Fruit fly (Drosophila melanogaster): ENCODE results near the gene Top1.

The Top1 gene

dm6 chrX:15298298-15299069 lies 20.8 kb upstream of the Top1 start:
- peak; percentile 83 for TF ChIP-seq dsx (GFP tag; optimal IDR thresholded peaks at IDR 0.05; ENCODE audit: poor library complexity, severe bottlenecking)
- TF ChIP-seq fd59A (GFP tag; optimal IDR thresholded peaks at IDR 0.05), result peak; percentile 83
- peak; percentile 37 for TF ChIP-seq Sox14 (GFP tag; optimal IDR thresholded peaks at IDR 0.05)
- TF ChIP-seq Gug (GFP tag; IDR thresholded peaks at IDR 0.05), result peak; percentile 94
- TF ChIP-seq CG11902 (GFP tag; optimal IDR thresholded peaks at IDR 0.05), result peak; percentile 80
- peak; percentile 28 for TF ChIP-seq CG6854 (GFP tag; optimal IDR thresholded peaks at IDR 0.05)
- peak; percentile 88 for TF ChIP-seq CG6792 (GFP tag; optimal IDR thresholded peaks at IDR 0.05)
- TF ChIP-seq Smox (GFP tag; optimal IDR thresholded peaks at IDR 0.05), result peak; percentile 78
- no peak for TF ChIP-seq Eip93F (GFP tag; optimal IDR thresholded peaks at IDR 0.05)
- peak; percentile 85 for TF ChIP-seq Ets96B (tag; optimal IDR thresholded peaks at IDR 0.05)
- peak; percentile 83 for TF ChIP-seq CG6808 (GFP tag; optimal IDR thresholded peaks at IDR 0.05)
- no peak for TF ChIP-seq Hr38 (GFP tag; optimal IDR thresholded peaks at IDR 0.05)
- TF ChIP-seq eg (GFP tag; IDR thresholded peaks at IDR 0.05), result peak; percentile 93
- peak; percentile 95 for TF ChIP-seq CG6276 (GFP tag; optimal IDR thresholded peaks at IDR 0.05)
- TF ChIP-seq topi (GFP tag; optimal IDR thresholded peaks at IDR 0.05), result peak; percentile 76
- peak; percentile 71 for TF ChIP-seq Sox102F (GFP tag; optimal IDR thresholded peaks at IDR 0.05)
- peak; percentile 93 for TF ChIP-seq svp (GFP tag)
- TF ChIP-seq CG11762 (GFP tag; optimal IDR thresholded peaks at IDR 0.05; ENCODE audit: insufficient read depth), result peak; percentile 90
- peak; percentile 67 for TF ChIP-seq Eip75B (GFP tag; optimal IDR thresholded peaks at IDR 0.05)
- peak; percentile 91 for TF ChIP-seq CG34406 (GFP tag; optimal IDR thresholded peaks at IDR 0.05)
- peak; percentile 87 for TF ChIP-seq CG10669 (GFP tag; optimal IDR thresholded peaks at IDR 0.05)
- peak; percentile 65 for TF ChIP-seq CG1621 (tag; optimal IDR thresholded peaks at IDR 0.05)
- peak; percentile 44 for TF ChIP-seq fd85E (GFP tag; optimal IDR thresholded peaks at IDR 0.05)
- TF ChIP-seq Eip78C (GFP tag), result peak; percentile 93
- TF ChIP-seq OdsH (GFP tag; optimal IDR thresholded peaks at IDR 0.05), result peak; percentile 93
- TF ChIP-seq CG7368 (GFP tag; optimal IDR thresholded peaks at IDR 0.05), result peak; percentile 82
- peak; percentile 98 for TF ChIP-seq CG32006 (GFP tag; optimal IDR thresholded peaks at IDR 0.05)
- TF ChIP-seq spab (GFP tag; optimal IDR thresholded peaks at IDR 0.05), result peak; percentile 72
- peak; percentile 96 for TF ChIP-seq CG11294 (GFP tag; IDR thresholded peaks at IDR 0.05)
- TF ChIP-seq ss (GFP tag; optimal IDR thresholded peaks at IDR 0.05), result peak; percentile 69 to 87
- TF ChIP-seq vri (GFP tag; optimal IDR thresholded peaks at IDR 0.05), result peak; percentile 63
- peak; percentile 68 for TF ChIP-seq cyc (GFP tag; optimal IDR thresholded peaks at IDR 0.05)
- TF ChIP-seq CG3919 (GFP tag; optimal IDR thresholded peaks at IDR 0.05), result peak; percentile 87
- peak; percentile 97 for TF ChIP-seq CG15336 (GFP tag; IDR thresholded peaks at IDR 0.05)
- peak; percentile 74 for TF ChIP-seq CG31627 (GFP tag; optimal IDR thresholded peaks at IDR 0.05)
- TF ChIP-seq Hr39 (GFP tag; optimal IDR thresholded peaks at IDR 0.05), result peak; percentile 56
- peak; percentile 87 for TF ChIP-seq CG8632 (GFP tag; optimal IDR thresholded peaks at IDR 0.05)
- TF ChIP-seq CG6163 (GFP tag; IDR thresholded peaks at IDR 0.05), result peak; percentile 87
- TF ChIP-seq CG8119 (GFP tag; IDR thresholded peaks at IDR 0.05), result peak; percentile 98
- peak; percentile 91 for TF ChIP-seq Lpt (GFP tag; optimal IDR thresholded peaks at IDR 0.05)
- TF ChIP-seq CG16779 (tag; optimal IDR thresholded peaks at IDR 0.05), result peak; percentile 88
- TF ChIP-seq Ets21C (GFP tag; optimal IDR thresholded peaks at IDR 0.05), result peak; percentile 29
- TF ChIP-seq net (GFP tag; optimal IDR thresholded peaks at IDR 0.05), result peak; percentile 92
- peak; percentile 72 for TF ChIP-seq Met (GFP tag; optimal IDR thresholded peaks at IDR 0.05)
- peak; percentile 70 for TF ChIP-seq Blimp-1 (GFP tag; optimal IDR thresholded peaks at IDR 0.05)
- peak; percentile 83 for TF ChIP-seq pdm3 (GFP tag; optimal IDR thresholded peaks at IDR 0.05)
- peak; percentile 89 for TF ChIP-seq Sox15 (GFP tag; optimal IDR thresholded peaks at IDR 0.05)
- TF ChIP-seq esn (GFP tag; optimal IDR thresholded peaks at IDR 0.05), result peak; percentile 84
- TF ChIP-seq acj6 (GFP tag; optimal IDR thresholded peaks at IDR 0.05), result peak; percentile 91
- peak; percentile 82 for TF ChIP-seq CG8319 (GFP tag; optimal IDR thresholded peaks at IDR 0.05)
- TF ChIP-seq dac (GFP tag; optimal IDR thresholded peaks at IDR 0.05), result peak; percentile 94

Data from whole organism, prepupa.